Fruit fly (Drosophila melanogaster) whole organism, embryonic: ENCODE results near the gene beta4GalNAcTB.

Experiments used
- Awh ChIP-seq: fragments of 200-800 bp; sonication (Bioruptor generic); IDR thresholded peaks from 2 replicates; pipeline ENCODE4, ENCODE4 v1.3.6; 2022; ENCODE audit warnings: missing biosample characterization, missing genetic modification characterization
- B-H1 ChIP-seq: fragments of 200-800 bp; sonication (Bioruptor generic); IDR thresholded peaks from 3 replicates; pipeline ENCODE4 v1.3.6; 2022; ENCODE audit warnings: missing biosample characterization, missing genetic modification characterization
- CG10321 ChIP-seq: fragments of 200-800 bp; sonication (Bioruptor generic); IDR thresholded peaks from 2 replicates; pipeline ENCODE4 v1.3.6; 2022; ENCODE audit warnings: missing biosample characterization, missing genetic modification characterization
- CG13424 ChIP-seq: fragments of 200-800 bp; sonication (Bioruptor generic); optimal IDR thresholded peaks from 2 replicates; lab custom pipeline; 2019; ENCODE audit warnings: missing biosample characterization, mild to moderate bottlenecking, missing genetic modification characterization, moderate library complexity
- CG14441 ChIP-seq: fragments of 200-800 bp; sonication (Bioruptor generic); IDR thresholded peaks from 2 replicates; pipeline ENCODE4 v1.3.6; 2022; ENCODE audit warnings: missing biosample characterization, missing genetic modification characterization
- CG1603 ChIP-seq: fragments of 200-800 bp; sonication (Bioruptor generic); optimal IDR thresholded peaks from 2 replicates; lab custom pipeline; 2019; ENCODE audit warnings: missing biosample characterization, mild to moderate bottlenecking, missing genetic modification characterization, moderate library complexity
- CG17328 ChIP-seq: fragments of 200-800 bp; sonication (Bioruptor generic); IDR thresholded peaks from 2 replicates; pipeline ENCODE4 v1.3.6; 2022; ENCODE audit warnings: missing biosample characterization, missing genetic modification characterization
- CG1792 ChIP-seq: fragments of 200-800 bp; sonication (Bioruptor generic); optimal IDR thresholded peaks from 2 replicates; lab custom pipeline; 2016; ENCODE audit warnings: missing biosample characterization, missing genetic modification characterization
- CG18011 ChIP-seq: fragments of 200-800 bp; sonication (Bioruptor generic); optimal IDR thresholded peaks from 2 replicates; lab custom pipeline; 2017; ENCODE audit warnings: missing biosample characterization, missing genetic modification characterization, mild to moderate bottlenecking, moderate library complexity, missing genotype
- CG2116 ChIP-seq: fragments of 200-800 bp; sonication (Bioruptor generic); optimal IDR thresholded peaks from 3 replicates; lab custom pipeline; 2018; ENCODE audit warnings: missing biosample characterization, mild to moderate bottlenecking, missing genetic modification characterization
- CG31365 ChIP-seq: fragments of 200-800 bp; sonication (Bioruptor generic); optimal IDR thresholded peaks from 2 replicates; lab custom pipeline; 2018; ENCODE audit warnings: missing biosample characterization, mild to moderate bottlenecking, missing genetic modification characterization
- CG31441 ChIP-seq: fragments of 200-800 bp; sonication (Bioruptor generic); IDR thresholded peaks from 2 replicates; pipeline ENCODE4 v1.3.6; 2022; ENCODE audit warnings: missing biosample characterization, missing genetic modification characterization
- CG34376 ChIP-seq: fragments of 200-800 bp; sonication (Bioruptor generic); optimal IDR thresholded peaks from 2 replicates; lab custom pipeline; 2018; ENCODE audit warnings: missing biosample characterization, mild to moderate bottlenecking, missing genetic modification characterization
- CG34422 ChIP-seq: fragments of 200-800 bp; sonication (Bioruptor generic); IDR thresholded peaks from 3 replicates; pipeline ENCODE4 v1.3.6; 2022; ENCODE audit warnings: missing biosample characterization, missing genetic modification characterization
- CG4617 ChIP-seq: fragments of 200-800 bp; sonication (Bioruptor generic); optimal IDR thresholded peaks from 3 replicates; lab custom pipeline; 2016; ENCODE audit warnings: missing biosample characterization, missing genetic modification characterization, borderline replicate concordance
- CG4820 ChIP-seq: fragments of 200-800 bp; sonication (Bioruptor generic); optimal IDR thresholded peaks from 3 replicates; lab custom pipeline; 2016; ENCODE audit warnings: missing biosample characterization, missing genetic modification characterization
- CG6254 ChIP-seq: fragments of 200-800 bp; sonication (Bioruptor generic); optimal IDR thresholded peaks from 3 replicates; lab custom pipeline; 2017; ENCODE audit warnings: mild to moderate bottlenecking, missing biosample characterization, missing genetic modification reagents, missing genetic modification characterization
- CG6272 ChIP-seq: fragments of 200-800 bp; sonication (Bioruptor generic); IDR thresholded peaks from 2 replicates; pipeline ENCODE4 v1.3.6; 2022; ENCODE audit warnings: missing biosample characterization, missing genetic modification characterization
- CG6791 ChIP-seq: fragments of 200-800 bp; sonication (Bioruptor generic); IDR thresholded peaks from 3 replicates; pipeline ENCODE4 v1.3.6; 2022; ENCODE audit warnings: missing biosample characterization, missing genetic modification characterization; ENCODE audit not compliant: partially characterized antibody
- CG7372 ChIP-seq: fragments of 200-800 bp; sonication (Bioruptor generic); IDR thresholded peaks from 2 replicates; pipeline ENCODE4 v1.3.6; 2022; ENCODE audit warnings: missing biosample characterization, missing genetic modification characterization
- CG9876 ChIP-seq: fragments of 200-800 bp; sonication (Bioruptor generic); optimal IDR thresholded peaks from 2 replicates; lab custom pipeline; 2016; ENCODE audit warnings: missing biosample characterization, missing genetic modification characterization
- CkIIα-i1 ChIP-seq: fragments of 200-800 bp; sonication (Bioruptor generic); IDR thresholded peaks from 2 replicates; pipeline ENCODE4 v1.3.6; 2022; ENCODE audit warnings: missing biosample characterization, missing genetic modification characterization
- Dfd ChIP-seq, 2 experiments: fragments of >200 bp; optimal IDR thresholded peaks; 2 replicates each; lab custom pipeline; 2017; ENCODE audit warnings: missing biosample characterization in 2 of 2, missing genetic modification characterization in 2 of 2
- Dll ChIP-seq: fragments of 200-800 bp; sonication (Bioruptor generic); IDR thresholded peaks from 4 replicates; pipeline ENCODE4 v1.3.6; 2022; ENCODE audit warnings: missing biosample characterization, missing genetic modification characterization; ENCODE audit not compliant: partially characterized antibody
- H2.0 ChIP-seq: fragments of 200-800 bp; sonication (Bioruptor generic); IDR thresholded peaks from 2 replicates; pipeline ENCODE4 v1.3.6; 2022; ENCODE audit warnings: missing biosample characterization, missing genetic modification characterization
- Hand ChIP-seq: fragments of 200-800 bp; sonication (Bioruptor generic); optimal IDR thresholded peaks from 2 replicates; lab custom pipeline; 2017; ENCODE audit warnings: mild to moderate bottlenecking, missing biosample characterization, missing genetic modification reagents, missing genetic modification characterization
- Lhr ChIP-seq: fragments of 200-800 bp; sonication (Bioruptor generic); optimal IDR thresholded peaks from 3 replicates; lab custom pipeline; 2017; ENCODE audit warnings: mild to moderate bottlenecking, missing biosample characterization, missing genetic modification reagents, missing genetic modification characterization
- MBD-R2 ChIP-seq: fragments of 200-800 bp; sonication (Bioruptor generic); IDR thresholded peaks from 2 replicates; pipeline ENCODE4 v1.3.6; 2022; ENCODE audit warnings: missing biosample characterization, missing genetic modification characterization
- NC2β ChIP-seq: fragments of 200-800 bp; sonication (Bioruptor generic); optimal IDR thresholded peaks from 2 replicates; lab custom pipeline; 2016; ENCODE audit warnings: missing biosample characterization, missing genetic modification characterization
- Nf-YB ChIP-seq: fragments of 200-800 bp; sonication (Bioruptor generic); optimal IDR thresholded peaks from 3 replicates; lab custom pipeline; 2019; ENCODE audit warnings: missing biosample characterization, mild to moderate bottlenecking, missing genetic modification characterization, moderate library complexity
- Oaz ChIP-seq: fragments of 200-800 bp; sonication (Bioruptor generic); IDR thresholded peaks from 2 replicates; pipeline ENCODE4 v1.3.6; 2022; ENCODE audit warnings: missing biosample characterization, missing genetic modification characterization
- Sry-δ ChIP-seq: fragments of 200-800 bp; sonication (Bioruptor generic); optimal IDR thresholded peaks from 2 replicates; lab custom pipeline; 2016; ENCODE audit warnings: missing biosample characterization, missing genetic modification characterization
- Tbp ChIP-seq: fragments of >200 bp; optimal IDR thresholded peaks from 2 replicates; lab custom pipeline; 2018; ENCODE audit warnings: missing biosample characterization, missing genetic modification characterization
- YL-1 ChIP-seq: fragments of 200-800 bp; sonication (Bioruptor generic); optimal IDR thresholded peaks from 3 replicates; lab custom pipeline; 2017; ENCODE audit warnings: missing biosample characterization, mild to moderate bottlenecking, missing genetic modification characterization
- caup ChIP-seq: fragments of 200-800 bp; sonication (Bioruptor generic); optimal IDR thresholded peaks from 3 replicates; lab custom pipeline; 2017; ENCODE audit warnings: missing biosample characterization, mild to moderate bottlenecking, missing genetic modification characterization, moderate library complexity; ENCODE audit not compliant: severe bottlenecking
- chif ChIP-seq, 2 experiments: fragments of 200-800 bp; sonication (Bioruptor generic); optimal IDR thresholded peaks; 3 replicates each; lab custom pipeline; 2016; ENCODE audit warnings: missing biosample characterization in 2 of 2, missing genetic modification characterization in 2 of 2
- da ChIP-seq: fragments of 200-800 bp; sonication (Bioruptor generic); optimal IDR thresholded peaks from 2 replicates; lab custom pipeline; 2016; ENCODE audit warnings: missing biosample characterization, missing genetic modification characterization
- fd96Cb ChIP-seq: fragments of 200-800 bp; sonication (Bioruptor generic); optimal IDR thresholded peaks from 2 replicates; lab custom pipeline; 2018; ENCODE audit warnings: missing biosample characterization, mild to moderate bottlenecking, missing genetic modification characterization, moderate library complexity
- gce ChIP-seq: fragments of 200-800 bp; sonication (Bioruptor generic); IDR thresholded peaks from 3 replicates; pipeline ENCODE4 v1.3.6; 2022; ENCODE audit warnings: missing biosample characterization, missing genetic modification characterization
- grau ChIP-seq: fragments of 200-800 bp; optimal IDR thresholded peaks from 3 replicates; lab custom pipeline; 2019; ENCODE audit warnings: missing biosample characterization, mild to moderate bottlenecking, missing genetic modification characterization, moderate library complexity
- hkb ChIP-seq, 2 experiments: fragments of 200-800 bp in 1 of 2; fragments of >200 bp in 1 of 2; sonication (Bioruptor generic) in 1 of 2; IDR thresholded peaks in 1 of 2; optimal IDR thresholded peaks in 1 of 2; 2 replicates each; pipeline versions ENCODE4 v1.3.6 to Lab custom; 2017 to 2022; ENCODE audit warnings: missing biosample characterization in 1 of 2, missing genetic modification characterization in 1 of 2
- kni ChIP-seq: fragments of 200-800 bp; sonication (Bioruptor generic); optimal IDR thresholded peaks from 3 replicates; lab custom pipeline; 2017; ENCODE audit warnings: mild to moderate bottlenecking, missing biosample characterization, missing genetic modification reagents, missing genetic modification characterization
- lbe ChIP-seq: fragments of 200-800 bp; sonication (Bioruptor generic); optimal IDR thresholded peaks from 2 replicates; lab custom pipeline; 2016; ENCODE audit warnings: missing biosample characterization, mild to moderate bottlenecking, missing genetic modification characterization
- lmd ChIP-seq: fragments of 200-800 bp; sonication (Bioruptor generic); IDR thresholded peaks from 2 replicates; pipeline ENCODE4 v1.3.6; 2022; ENCODE audit warnings: missing biosample characterization, missing genetic modification characterization
- pum ChIP-seq: fragments of 200-800 bp; sonication (Bioruptor generic); optimal IDR thresholded peaks from 2 replicates; lab custom pipeline; 2016; ENCODE audit warnings: missing biosample characterization, missing genetic modification characterization
- row ChIP-seq: fragments of 200-800 bp; sonication (Bioruptor generic); IDR thresholded peaks from 3 replicates; pipeline ENCODE4 v1.3.6; 2022; ENCODE audit warnings: missing biosample characterization, missing genetic modification characterization
- sima ChIP-seq: fragments of 200-800 bp; sonication (Bioruptor generic); optimal IDR thresholded peaks from 2 replicates; lab custom pipeline; 2016; ENCODE audit warnings: missing biosample characterization, missing genetic modification characterization
- tup ChIP-seq: fragments of 200-800 bp; sonication (Bioruptor generic); optimal IDR thresholded peaks from 2 replicates; lab custom pipeline; 2016; ENCODE audit warnings: missing biosample characterization, mild to moderate bottlenecking, missing genetic modification characterization, moderate library complexity
- wek ChIP-seq: fragments of 200-800 bp; sonication (Bioruptor generic); optimal IDR thresholded peaks from 3 replicates; lab custom pipeline; 2018; ENCODE audit warnings: missing biosample characterization, mild to moderate bottlenecking, missing genetic modification characterization, moderate library complexity

The beta4GalNAcTB gene

dm6 chr3R:29004884-29005621, 28.8 kb downstream of the beta4GalNAcTB start (continued):
- TF ChIP-seq CG1792 (GFP tag; lab: Kevin White, UChicago) (no peak), Awh (GFP tag; lab: Robert Waterston, UW) (peak; percentile 49; the same call in 1 of the 2 replicates), YL-1 (GFP tag; lab: Kevin White, UChicago) (no peak), CG4617 (GFP tag; lab: Kevin White, UChicago) (no peak), MBD-R2 (no peak), CG18011 (GFP tag; lab: Kevin White, UChicago) (no peak), CG1603 (tag; lab: Kevin White, UChicago) (peak; percentile 65), Hand (GFP tag; lab: Kevin White, UChicago) (no peak), grau (tag; lab: Kevin White, UChicago) (peak; percentile 47), sima (GFP tag; lab: Kevin White, UChicago) (no peak), CG6272 (GFP tag; lab: Robert Waterston, UW) (no peak), Oaz (GFP tag; lab: Robert Waterston, UW) (no peak), CG10321 (no peak), pum (no peak), Dfd (GFP tag; optimal IDR thresholded peaks at IDR 0.05; lab: Kevin White, UChicago) (no peak), kni (GFP tag; lab: Kevin White, UChicago) (no peak), da (GFP tag; lab: Kevin White, UChicago) (no peak), hkb (optimal IDR thresholded peaks at IDR 0.05; lab: Kevin White, UChicago) (no peak), hkb (GFP tag; IDR thresholded peaks at IDR 0.05; lab: Robert Waterston, UW) (0 out of 2 replicates have a peak, but pooled peaks have one; percentile 25), CkIIα-i1 (GFP tag; lab: Robert Waterston, UW) (no peak), Sry-δ (no peak), CG6254 (GFP tag; lab: Kevin White, UChicago) (no peak), B-H1 (GFP tag; lab: Robert Waterston, UW) (no peak), tup (no peak), lmd (peak; percentile 53; the same call in 1 of the 2 replicates), CG14441 (peak; percentile 58), Nf-YB (GFP tag; lab: Kevin White, UChicago) (no peak), wek (no peak), caup (no peak), CG7372 (GFP tag; lab: Robert Waterston, UW) (no peak), NC2β (GFP tag; lab: Kevin White, UChicago) (no peak), CG9876 (GFP tag; lab: Kevin White, UChicago) (no peak), CG6791 (GFP tag; lab: Robert Waterston, UW) (no peak), Tbp (GFP tag; lab: Kevin White, UChicago) (no peak), row (GFP tag; lab: Robert Waterston, UW) (peak; percentile 69), CG31441 (GFP tag; lab: Robert Waterston, UW) (peak; percentile 50; the same call in 1 of the 2 replicates), gce (GFP tag; lab: Robert Waterston, UW) (no peak; the same call in 2 of the 3 replicates), CG13424 (tag; lab: Kevin White, UChicago) (peak; percentile 47), CG4820 (GFP tag; lab: Kevin White, UChicago) (peak; percentile 8), CG17328 (GFP tag; lab: Robert Waterston, UW) (peak; percentile 38; the same call in 1 of the 2 replicates), lbe (GFP tag; lab: Kevin White, UChicago) (no peak), Lhr (GFP tag; lab: Kevin White, UChicago) (no peak), H2.0 (peak; percentile 4; the same call in 1 of the 2 replicates), chif (GFP tag; optimal IDR thresholded peaks at IDR 0.05; lab: Kevin White, UChicago) (peak in 1 of 2 experiments; percentile 13), Dll (GFP tag; lab: Robert Waterston, UW) (no peak), CG2116 (no peak), CG31365 (no peak), fd96Cb (tag; lab: Kevin White, UChicago) (peak; percentile 56), CG34376 (GFP tag; lab: Kevin White, UChicago) (no peak), CG34422 (GFP tag; lab: Robert Waterston, UW) (no peak)
